Worm (Caenorhabditis elegans) whole organism, L4 larva: ENCODE measurements around the gene sra-11.

ENCODE experiments used
- Y105C5A.15 ChIP-seq: fragments of 200-800 bp; sonication (Bioruptor generic); IDR thresholded peaks from 2 replicates; pipeline ENCODE4 v1.3.6; 2022; ENCODE audit warnings: missing genetic modification characterization, missing compliant biosample characterization
- dmd-8 ChIP-seq: fragments of 200-800 bp; sonication (Bioruptor generic); IDR thresholded peaks from 2 replicates; pipeline ENCODE4 v1.3.6; 2022; ENCODE audit warnings: missing genetic modification characterization, missing compliant biosample characterization
- nhr-11 ChIP-seq: fragments of 150-350 bp; optimal IDR thresholded peaks from 2 replicates; lab custom pipeline; 2014; ENCODE audit warnings: missing biosample characterization, missing genetic modification characterization
- nhr-237 ChIP-seq: sonication (generic microtip); optimal IDR thresholded peaks from 2 replicates; lab custom pipeline; 2017; ENCODE audit warnings: missing biosample characterization, missing genetic modification characterization
- nhr-48 ChIP-seq: sonication (generic microtip); optimal IDR thresholded peaks from 2 replicates; lab custom pipeline; 2016; ENCODE audit warnings: mild to moderate bottlenecking, missing genetic modification characterization, missing compliant biosample characterization
- nhr-77 ChIP-seq: fragments of 150-350 bp; optimal IDR thresholded peaks from 2 replicates; lab custom pipeline; 2014; ENCODE audit warnings: missing biosample characterization, missing genetic modification characterization
- tag-97 ChIP-seq: fragments of 200-800 bp; sonication (Bioruptor generic); IDR thresholded peaks from 2 replicates; pipeline ENCODE4 v1.3.6; 2022; ENCODE audit warnings: missing genetic modification characterization, missing compliant biosample characterization

DNA sequence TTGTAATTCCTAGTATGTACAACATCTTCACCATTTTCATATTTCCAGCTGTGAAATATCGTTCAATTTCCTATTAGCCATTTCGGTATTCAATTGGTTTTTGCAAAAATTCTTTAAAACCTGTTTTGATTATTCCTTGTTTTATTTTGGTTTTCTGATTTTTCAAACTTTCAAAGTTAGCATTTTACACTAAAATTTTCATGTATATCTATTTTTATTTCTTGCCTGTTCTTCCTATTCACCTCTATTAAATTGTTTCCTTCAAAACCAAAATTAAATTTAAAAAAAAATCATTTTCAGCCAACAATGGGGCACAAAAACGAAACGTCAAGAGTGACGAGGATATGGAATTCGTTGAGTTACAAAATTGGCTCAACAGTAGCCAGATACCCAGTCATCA, 21.1 kb downstream of the sra-11 start, which contains the start of gene ptr-8:
- TF ChIP-seq nhr-77 (tag; lab: Kevin White, UChicago) = no peak
- TF ChIP-seq nhr-48 = no peak
- no peak for TF ChIP-seq nhr-237 (tag; lab: Kevin White, UChicago)
- TF ChIP-seq tag-97 (GFP tag; lab: Robert Waterston, UW) = no peak
- TF ChIP-seq Y105C5A.15 = no peak
- no peak for TF ChIP-seq dmd-8 (GFP tag; lab: Robert Waterston, UW)
- TF ChIP-seq nhr-11 (tag; lab: Kevin White, UChicago) = no peak
